Fruit fly (Drosophila melanogaster): Measurements from ENCODE around the gene Acsf3.

Acsf3 gene

DNA sequence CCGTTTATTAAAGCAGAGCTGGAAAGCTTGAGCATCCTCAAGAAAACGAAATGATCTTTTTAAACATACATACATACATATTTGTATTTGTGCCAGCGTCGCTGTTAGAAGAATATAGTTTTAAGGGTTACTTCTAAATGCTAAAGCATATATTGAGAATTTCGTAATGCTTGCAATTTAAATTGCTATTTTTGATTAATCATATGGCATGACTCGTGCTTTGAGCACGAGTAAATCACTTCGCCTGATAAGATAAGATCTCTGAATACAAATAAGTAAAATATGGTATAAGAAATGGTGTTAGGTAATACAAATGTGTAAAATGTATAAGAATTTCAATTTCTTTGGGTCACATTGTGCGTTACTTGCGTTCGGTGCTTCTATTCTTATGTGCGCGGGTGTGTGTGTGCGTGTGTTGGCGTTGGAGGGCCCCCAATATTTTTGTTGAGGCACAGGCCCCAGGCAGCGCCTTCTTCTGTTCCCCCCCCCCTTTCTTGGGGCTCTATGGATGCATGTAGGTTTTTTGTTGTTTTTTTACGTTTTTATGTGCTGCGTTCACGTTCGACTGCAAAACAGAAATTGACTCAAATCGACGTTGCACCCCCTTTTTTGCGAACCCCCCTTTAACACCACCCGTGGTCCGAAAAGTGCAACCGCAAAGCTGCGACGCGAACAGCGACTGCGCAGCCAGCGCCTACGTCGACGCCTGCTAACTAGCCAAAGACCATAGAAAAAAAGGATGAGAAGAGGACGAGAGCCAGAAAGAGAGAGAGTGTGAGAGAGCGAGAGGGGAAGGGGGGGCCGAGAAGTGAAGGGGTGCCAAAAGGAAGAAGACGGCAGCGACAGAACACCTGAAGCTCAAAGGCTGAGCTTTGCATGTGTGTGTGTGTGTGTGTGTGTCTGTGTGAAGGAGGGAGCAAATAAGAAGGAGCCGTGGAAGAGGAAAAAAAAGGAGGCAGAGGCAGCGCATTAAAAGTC is 27.2 kb upstream of the Acsf3 start (continued):
- TF ChIP-seq Ssrp (tag; optimal IDR thresholded peaks at IDR 0.05) (peak; percentile 53), bcd (GFP tag; optimal IDR thresholded peaks at IDR 0.05) (peak; percentile 59), CG18599 (GFP tag; optimal IDR thresholded peaks at IDR 0.05) (no peak), CG15696 (tag; optimal IDR thresholded peaks at IDR 0.05) (peak; percentile 41), CG6683 (GFP tag; optimal IDR thresholded peaks at IDR 0.05) (no peak), HHEX (GFP tag; optimal IDR thresholded peaks at IDR 0.05) (peak; percentile 18), cato (GFP tag; optimal IDR thresholded peaks at IDR 0.05; ENCODE audit: borderline replicate concordance) (no peak), Rfx (GFP tag; IDR thresholded peaks at IDR 0.05) (peak; percentile 34; the same call in 1 of the 2 replicates), CG1233 (GFP tag; optimal IDR thresholded peaks at IDR 0.05) (peak; percentile 62), sens (GFP tag) (peak; percentile 95), CG18262 (tag; optimal IDR thresholded peaks at IDR 0.05) (peak; percentile 90), CG12071 (GFP tag; optimal IDR thresholded peaks at IDR 0.05) (no peak), Ptx1 (GFP tag; IDR thresholded peaks at IDR 0.05) (peak; percentile 63), hb (GFP tag; IDR thresholded peaks at IDR 0.05; ENCODE audit: partially characterized antibody) (no peak), ci (GFP tag; IDR thresholded peaks at IDR 0.05) (peak; percentile 80), CG2199 (GFP tag; IDR thresholded peaks at IDR 0.05) (peak; percentile 13; the same call in 1 of the 3 replicates), CG7839 (tag; optimal IDR thresholded peaks at IDR 0.05) (peak; percentile 66), Sry-δ (GFP tag; optimal IDR thresholded peaks at IDR 0.05) (peak; percentile 24), CG14050 (GFP tag; IDR thresholded peaks at IDR 0.05) (no peak; the same call in 2 of the 3 replicates), dysf (GFP tag; IDR thresholded peaks at IDR 0.05) (peak; percentile 20; the same call in 1 of the 3 replicates), CG12299 (tag; optimal IDR thresholded peaks at IDR 0.05) (no peak), Xbp1 (GFP tag; optimal IDR thresholded peaks at IDR 0.05) (peak; percentile 42), Opbp (GFP tag; IDR thresholded peaks at IDR 0.05; ENCODE audit: partially characterized antibody) (no peak), otp (GFP tag; IDR thresholded peaks at IDR 0.05) (peak; percentile 64; the same call in 1 of the 3 replicates), CG16863 (GFP tag; optimal IDR thresholded peaks at IDR 0.05) (peak; percentile 61), CG12391 (tag; optimal IDR thresholded peaks at IDR 0.05) (peak; percentile 67), Ravus (GFP tag; IDR thresholded peaks at IDR 0.05) (no peak), bbx (GFP tag; IDR thresholded peaks at IDR 0.05; ENCODE audit: partially characterized antibody) (no peak), MTF-1 (GFP tag; optimal IDR thresholded peaks at IDR 0.05; ENCODE audit: borderline replicate concordance) (no peak), HLH4C (GFP tag; IDR thresholded peaks at IDR 0.05; ENCODE audit: partially characterized antibody) (no peak), zen2 (GFP tag; IDR thresholded peaks at IDR 0.05; ENCODE audit: partially characterized antibody) (no peak), CrebB (tag; optimal IDR thresholded peaks at IDR 0.05) (no peak)

DNA sequence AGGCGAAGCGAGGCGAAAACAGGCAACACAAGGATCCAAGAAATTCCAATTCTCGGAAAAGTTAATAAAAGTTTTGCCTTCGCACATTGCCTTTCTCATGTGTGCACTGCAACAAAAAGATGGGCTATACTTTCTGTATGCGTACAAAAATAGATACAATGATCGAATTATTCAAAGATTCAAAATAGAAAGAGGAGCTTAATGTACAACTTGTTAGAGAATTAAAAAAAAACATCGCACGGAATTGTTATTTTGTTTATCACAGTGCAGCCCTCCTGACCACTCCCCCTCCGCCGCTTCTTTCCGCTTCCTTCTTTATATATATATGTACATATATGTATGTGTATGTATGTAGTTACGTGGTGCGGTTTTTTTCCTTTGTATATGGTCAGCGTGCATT is 26.5 kb upstream of the Acsf3 start:
- TF ChIP-seq odd (GFP tag; optimal IDR thresholded peaks at IDR 0.05), result no peak
- no peak; the same call in 1 of the 2 replicates for TF ChIP-seq ranshi (GFP tag; IDR thresholded peaks at IDR 0.05)
- peak; percentile 21; the same call in 1 of the 2 replicates for TF ChIP-seq CG14667 (GFP tag; IDR thresholded peaks at IDR 0.05)
- no peak for TF ChIP-seq Hr39 (optimal IDR thresholded peaks at IDR 0.05)
- no peak; the same call in 1 of the 2 replicates for TF ChIP-seq E2f1 (GFP tag; IDR thresholded peaks at IDR 0.05)
- no peak for TF ChIP-seq shn (GFP tag; optimal IDR thresholded peaks at IDR 0.05)
- TF ChIP-seq D (optimal IDR thresholded peaks at IDR 0.05), result no peak
- TF ChIP-seq D (GFP tag; optimal IDR thresholded peaks at IDR 0.05), result peak; percentile 22
- no peak for TF ChIP-seq CG14441 (GFP tag; IDR thresholded peaks at IDR 0.05)
- TF ChIP-seq CG15601 (tag; optimal IDR thresholded peaks at IDR 0.05), result peak; percentile 53
- no peak for TF ChIP-seq CG12744 (GFP tag; optimal IDR thresholded peaks at IDR 0.05)
- TF ChIP-seq twi (tag; optimal IDR thresholded peaks at IDR 0.05), result no peak
- peak; percentile 42 for TF ChIP-seq Xbp1 (GFP tag; optimal IDR thresholded peaks at IDR 0.05)
- no peak for TF ChIP-seq HLHmδ (GFP tag; optimal IDR thresholded peaks at IDR 0.05)
- TF ChIP-seq pum (GFP tag; optimal IDR thresholded peaks at IDR 0.05), result peak; percentile 24
- TF ChIP-seq CG9876 (GFP tag; optimal IDR thresholded peaks at IDR 0.05), result no peak
- 0 out of 3 replicates have a peak, but pooled peaks have one; percentile 9 for TF ChIP-seq CG11695 (GFP tag; IDR thresholded peaks at IDR 0.05)
- peak; percentile 45 for TF ChIP-seq CG33557 (GFP tag; optimal IDR thresholded peaks at IDR 0.05)
- TF ChIP-seq ase (GFP tag; IDR thresholded peaks at IDR 0.05), result peak; percentile 8; the same call in 1 of the 3 replicates
